Worm (Caenorhabditis elegans) whole organism, L1 larva: Measurements from ENCODE around the gene C25H3.3.

Experiments
- C04F5.9 ChIP-seq: sonication (generic microtip); optimal IDR thresholded peaks from 2 replicates; lab custom pipeline; 2016; ENCODE audit warnings: missing genetic modification characterization, missing compliant biosample characterization
- C16A3.4 ChIP-seq: fragments of 150-350 bp; optimal IDR thresholded peaks from 2 replicates; lab custom pipeline; 2014; ENCODE audit warnings: missing biosample characterization, missing genetic modification characterization
- Y116A8C.19 ChIP-seq: sonication (generic microtip); optimal IDR thresholded peaks from 2 replicates; lab custom pipeline; 2016; ENCODE audit warnings: missing compliant biosample characterization, missing genetic modification characterization, borderline replicate concordance
- alr-1 ChIP-seq: fragments of 200-800 bp; sonication (Bioruptor generic); optimal IDR thresholded peaks from 2 replicates; lab custom pipeline; 2018; ENCODE audit warnings: borderline replicate concordance, mild to moderate bottlenecking, missing genetic modification characterization, missing compliant biosample characterization
- aly-2 ChIP-seq: fragments of 150-350 bp; optimal IDR thresholded peaks from 2 replicates; lab custom pipeline; 2014; ENCODE audit warnings: missing biosample characterization, missing genetic modification characterization
- ceh-63 ChIP-seq: fragments of 200-800 bp; sonication (Bioruptor generic); optimal IDR thresholded peaks from 2 replicates; lab custom pipeline; 2018; ENCODE audit warnings: mild to moderate bottlenecking, missing genetic modification characterization, missing compliant biosample characterization
- ceh-8 ChIP-seq: fragments of 200-800 bp; sonication (Bioruptor generic); optimal IDR thresholded peaks from 2 replicates; lab custom pipeline; 2018; ENCODE audit warnings: mild to moderate bottlenecking, missing genetic modification characterization, moderate library complexity, missing compliant biosample characterization
- ceh-88 ChIP-seq: fragments of 200-800 bp; sonication (Bioruptor generic); IDR thresholded peaks from 2 replicates; pipeline ENCODE4 v1.3.6; 2022; ENCODE audit warnings: missing genetic modification characterization, missing compliant biosample characterization
- ceh-90 ChIP-seq: sonication (generic microtip); optimal IDR thresholded peaks from 2 replicates; lab custom pipeline; 2016; ENCODE audit warnings: missing genetic modification characterization, missing compliant biosample characterization
- dpl-1 ChIP-seq, 3 experiments: fragments of 150-350 bp in 2 of 3; sonication (generic microtip) in 1 of 3; optimal IDR thresholded peaks; 2 replicates each; lab custom pipeline; 2014 to 2017; ENCODE audit warnings: missing biosample characterization in 3 of 3, missing genetic modification characterization in 3 of 3, missing genetic modification reagents in 3 of 3
- dsc-1 ChIP-seq: sonication (generic microtip); optimal IDR thresholded peaks from 2 replicates; lab custom pipeline; 2016; ENCODE audit warnings: mild to moderate bottlenecking, missing genetic modification characterization, missing compliant biosample characterization
- egl-13 ChIP-seq: sonication (generic microtip); optimal IDR thresholded peaks from 2 replicates; lab custom pipeline; 2016; ENCODE audit warnings: missing genotype, missing genetic modification reagents, missing genetic modification characterization, missing compliant biosample characterization
- egl-27 ChIP-seq, 2 experiments: fragments of 150-350 bp in 1 of 2; sonication (generic microtip); optimal IDR thresholded peaks; 3 replicates each; lab custom pipeline; 2017 to 2018; ENCODE audit warnings: missing biosample characterization in 2 of 2, missing genetic modification characterization in 2 of 2, missing genetic modification reagents in 2 of 2
- elt-2 ChIP-seq: sonication (generic microtip); optimal IDR thresholded peaks from 2 replicates; lab custom pipeline; 2016; ENCODE audit warnings: missing genetic modification characterization, mild to moderate bottlenecking, inconsistent platforms, missing compliant biosample characterization, missing genetic modification reagents
- elt-3 ChIP-seq, 6 experiments: fragments of 150-350 bp in 1 of 6; sonication (generic microtip); optimal IDR thresholded peaks; 2 replicates each; lab custom pipeline; 2017 to 2018; ENCODE audit warnings: missing biosample characterization in 6 of 6, missing genetic modification characterization in 6 of 6, inconsistent platforms in 1 of 6
- ets-5 ChIP-seq: fragments of 200-800 bp; sonication (Bioruptor generic); IDR thresholded peaks from 2 replicates; pipeline ENCODE4 v1.3.6; 2022; ENCODE audit warnings: missing genetic modification characterization, missing compliant biosample characterization
- fkh-8 ChIP-seq: sonication (generic microtip); optimal IDR thresholded peaks from 2 replicates; lab custom pipeline; 2016; ENCODE audit warnings: mild to moderate bottlenecking, missing genetic modification characterization, missing compliant biosample characterization
- hpl-2 ChIP-seq: fragments of 150-350 bp; optimal IDR thresholded peaks from 2 replicates; lab custom pipeline; 2014; ENCODE audit warnings: missing biosample characterization, missing genetic modification reagents, missing genetic modification characterization
- lin-14 ChIP-seq: fragments of 200-800 bp; sonication (Bioruptor generic); optimal IDR thresholded peaks from 2 replicates; lab custom pipeline; 2018; ENCODE audit warnings: mild to moderate bottlenecking, missing genetic modification characterization, moderate library complexity, missing compliant biosample characterization
- lin-35 ChIP-seq, 2 experiments: fragments of 150-350 bp; optimal IDR thresholded peaks; 2 replicates each; lab custom pipeline; 2014; ENCODE audit warnings: missing biosample characterization in 2 of 2, missing genetic modification characterization in 2 of 2, missing genetic modification reagents in 2 of 2
- lin-39 ChIP-seq: fragments of 150-350 bp; optimal IDR thresholded peaks from 2 replicates; lab custom pipeline; 2014; ENCODE audit warnings: missing biosample characterization, missing genetic modification reagents, missing genetic modification characterization
- lir-3 ChIP-seq: sonication (generic microtip); optimal IDR thresholded peaks from 2 replicates; lab custom pipeline; 2016; ENCODE audit warnings: mild to moderate bottlenecking, missing genetic modification characterization, moderate library complexity, missing compliant biosample characterization; ENCODE audit not compliant: poor library complexity
- lsy-2 ChIP-seq, 2 experiments: fragments of 150-350 bp; optimal IDR thresholded peaks; 2 replicates each; lab custom pipeline; 2014; ENCODE audit warnings: missing biosample characterization in 2 of 2, missing genetic modification characterization in 2 of 2
- mdl-1 ChIP-seq, 2 experiments: fragments of 150-350 bp; optimal IDR thresholded peaks; 2 replicates each; lab custom pipeline; 2014 to 2017; ENCODE audit warnings: missing biosample characterization in 2 of 2, missing genetic modification characterization in 2 of 2, inconsistent platforms in 1 of 2
- mef-2 ChIP-seq: fragments of 150-350 bp; optimal IDR thresholded peaks from 2 replicates; lab custom pipeline; 2014; ENCODE audit warnings: missing biosample characterization, missing genetic modification characterization
- nhr-11 ChIP-seq: fragments of 150-350 bp; optimal IDR thresholded peaks from 2 replicates; lab custom pipeline; 2014; ENCODE audit warnings: missing biosample characterization, missing genetic modification characterization
- nhr-19 ChIP-seq: fragments of 200-800 bp; sonication (Bioruptor generic); conservative IDR thresholded peaks from 2 replicates; pipeline ENCODE4 v1.3.6; 2022; ENCODE audit warnings: missing genetic modification characterization, missing compliant biosample characterization
- nhr-20 ChIP-seq: sonication (generic microtip); optimal IDR thresholded peaks from 2 replicates; lab custom pipeline; 2016; ENCODE audit warnings: mild to moderate bottlenecking, missing genetic modification characterization, missing compliant biosample characterization
- nhr-28 ChIP-seq: fragments of 150-350 bp; optimal IDR thresholded peaks from 2 replicates; lab custom pipeline; 2014; ENCODE audit warnings: missing biosample characterization, missing genetic modification characterization
- nhr-47 ChIP-seq: sonication (generic microtip); optimal IDR thresholded peaks from 2 replicates; lab custom pipeline; 2016; ENCODE audit warnings: mild to moderate bottlenecking, missing genetic modification characterization, moderate library complexity, missing compliant biosample characterization
- nhr-84 ChIP-seq: sonication (generic microtip); optimal IDR thresholded peaks from 2 replicates; lab custom pipeline; 2017; ENCODE audit warnings: missing biosample characterization, missing genetic modification characterization
- nhr-85 ChIP-seq: sonication (generic microtip); peaks from one replicate; lab custom pipeline; 2016; ENCODE audit warnings: missing genetic modification characterization, inconsistent platforms, missing compliant biosample characterization
- pag-3 ChIP-seq: sonication (generic microtip); optimal IDR thresholded peaks from 2 replicates; lab custom pipeline; 2017; ENCODE audit warnings: missing genetic modification characterization, mild to moderate bottlenecking, missing compliant biosample characterization, antibody characterized with exemption, borderline replicate concordance; ENCODE audit not compliant: insufficient read depth
- pax-3 ChIP-seq: fragments of 200-800 bp; sonication (Bioruptor generic); optimal IDR thresholded peaks from 2 replicates; lab custom pipeline; 2018; ENCODE audit warnings: mild to moderate bottlenecking, missing genetic modification characterization, moderate library complexity, missing compliant biosample characterization
- pqm-1 ChIP-seq: sonication (generic microtip); optimal IDR thresholded peaks from 3 replicates; lab custom pipeline; 2017; ENCODE audit warnings: missing biosample characterization, missing genetic modification characterization
- skn-1 ChIP-seq: fragments of 150-350 bp; optimal IDR thresholded peaks from 2 replicates; lab custom pipeline; 2014; ENCODE audit warnings: missing biosample characterization, missing genetic modification characterization
- snpc-4 ChIP-seq: fragments of 150-350 bp; optimal IDR thresholded peaks from 2 replicates; lab custom pipeline; 2014; ENCODE audit warnings: missing biosample characterization, missing genetic modification characterization
- sox-4 ChIP-seq: sonication (generic microtip); optimal IDR thresholded peaks from 2 replicates; lab custom pipeline; 2016; ENCODE audit warnings: missing genetic modification characterization, missing compliant biosample characterization
- sptf-1 ChIP-seq: fragments of 150-350 bp; optimal IDR thresholded peaks from 2 replicates; lab custom pipeline; 2014; ENCODE audit warnings: missing biosample characterization, missing genetic modification characterization
- swsn-7 ChIP-seq: sonication (generic microtip); optimal IDR thresholded peaks from 2 replicates; lab custom pipeline; 2016; ENCODE audit warnings: missing genetic modification characterization, missing compliant biosample characterization
- unc-130 ChIP-seq: fragments of 150-350 bp; optimal IDR thresholded peaks from 2 replicates; lab custom pipeline; 2017; ENCODE audit warnings: missing biosample characterization, missing genetic modification characterization, inconsistent platforms
- unc-98 ChIP-seq: fragments of 200-800 bp; sonication (Bioruptor generic); IDR thresholded peaks from 2 replicates; pipeline ENCODE4 v1.3.6; 2022; ENCODE audit warnings: missing genetic modification characterization, missing compliant biosample characterization
- vab-15 ChIP-seq: sonication (generic microtip); optimal IDR thresholded peaks from 2 replicates; lab custom pipeline; 2017; ENCODE audit warnings: missing genotype, mild to moderate bottlenecking, missing genetic modification characterization, missing compliant biosample characterization
- zip-4 ChIP-seq: fragments of 200-800 bp; sonication (Bioruptor generic); optimal IDR thresholded peaks from 2 replicates; lab custom pipeline; 2018; ENCODE audit warnings: mild to moderate bottlenecking, missing genetic modification characterization, moderate library complexity, missing compliant biosample characterization
- ztf-11 ChIP-seq, 2 experiments: sonication (generic microtip); optimal IDR thresholded peaks; 2 replicates each; lab custom pipeline; 2016 to 2017; ENCODE audit warnings: missing genetic modification characterization in 2 of 2, missing biosample characterization in 1 of 2, missing compliant biosample characterization in 1 of 2
- ztf-4 ChIP-seq: fragments of 150-350 bp; optimal IDR thresholded peaks from 2 replicates; lab custom pipeline; 2014; ENCODE audit warnings: missing biosample characterization, missing genetic modification characterization

C25H3.3 gene

ce11 chrII:5694798-5695197 is 805 bp downstream of the C25H3.3 start, which contains the start of gene C25H3.14:
Gene C25H3.14 (plus strand): TSS chrII:5695098.
- no peak for TF ChIP-seq alr-1 (tag; lab: Kevin White, UChicago)
- no peak for TF ChIP-seq unc-98 (GFP tag; lab: Robert Waterston, UW)
- no peak for TF ChIP-seq nhr-47
- TF ChIP-seq snpc-4: no peak
- TF ChIP-seq hpl-2: no peak
- TF ChIP-seq fkh-8 (tag; lab: Kevin White, UChicago): no peak
- TF ChIP-seq swsn-7 (tag; lab: Kevin White, UChicago): no peak
- no peak for TF ChIP-seq pqm-1
- no peak for TF ChIP-seq lin-39 (tag; lab: Kevin White, UChicago)
- no peak for TF ChIP-seq nhr-28 (tag; lab: Kevin White, UChicago)
- TF ChIP-seq lin-14 (GFP tag; lab: Kevin White, UChicago): no peak

- TF ChIP-seq sox-4 (tag; lab: Kevin White, UChicago) (no peak), ceh-88 (no peak), ceh-8 (GFP tag; lab: Kevin White, UChicago) (no peak)
Measured at ce11 chrII:5696218-5696617, 2.2 kb downstream of the C25H3.3 start.

ce11 chrII:5697338-5697737 is 3.3 kb downstream of the C25H3.3 start:
- no peak for TF ChIP-seq dpl-1 (GFP tag; optimal IDR thresholded peaks at IDR 0.05; lab: Kevin White, UChicago)
- TF ChIP-seq ets-5 (GFP tag; lab: Robert Waterston, UW): no peak
- TF ChIP-seq nhr-84 (tag; lab: Kevin White, UChicago): no peak
- no peak for TF ChIP-seq pqm-1
- TF ChIP-seq Y116A8C.19 (tag; lab: Kevin White, UChicago): no peak
- TF ChIP-seq pax-3: no peak
- TF ChIP-seq egl-27 (tag; optimal IDR thresholded peaks at IDR 0.05; lab: Kevin White, UChicago): no peak
- no peak for TF ChIP-seq ztf-11 (tag; optimal IDR thresholded peaks at IDR 0.05; lab: Kevin White, UChicago)
- no peak for TF ChIP-seq egl-13 (tag; lab: Kevin White, UChicago)
- TF ChIP-seq ceh-8 (GFP tag; lab: Kevin White, UChicago): no peak
- no peak for TF ChIP-seq mef-2 (tag; lab: Kevin White, UChicago)
- TF ChIP-seq dsc-1 (tag; lab: Kevin White, UChicago): no peak

ce11 chrII:5698254-5698653 is 4.3 kb downstream of the C25H3.3 start:
- TF ChIP-seq mdl-1 (tag; optimal IDR thresholded peaks at IDR 0.05; lab: Kevin White, UChicago): peak in 1 of 2 experiments; percentile 26
- TF ChIP-seq C04F5.9 (tag; lab: Kevin White, UChicago): no peak
- peak; percentile 27 to 72 for TF ChIP-seq lin-35 (GFP tag; optimal IDR thresholded peaks at IDR 0.05; lab: Kevin White, UChicago)
- peak; percentile 19 for TF ChIP-seq fkh-8 (tag; lab: Kevin White, UChicago)
- TF ChIP-seq zip-4: no peak
- peak; percentile 25 for TF ChIP-seq swsn-7 (tag; lab: Kevin White, UChicago)
- no peak for TF ChIP-seq Y116A8C.19 (tag; lab: Kevin White, UChicago)
- TF ChIP-seq vab-15 (tag; lab: Kevin White, UChicago): peak; percentile 46
- TF ChIP-seq nhr-20 (tag; lab: Kevin White, UChicago): peak; percentile 77
- TF ChIP-seq elt-2 (tag; lab: Kevin White, UChicago): peak; percentile 51
- no peak for TF ChIP-seq ceh-90 (tag; lab: Kevin White, UChicago)
- TF ChIP-seq dpl-1 (GFP tag; optimal IDR thresholded peaks at IDR 0.05; lab: Kevin White, UChicago): peak in 2 of 3 experiments; percentile 23 to 44
- TF ChIP-seq nhr-85: peak; percentile 56
- TF ChIP-seq lsy-2 (tag; optimal IDR thresholded peaks at IDR 0.05; lab: Kevin White, UChicago): peak; percentile 44 to 55
- no peak for TF ChIP-seq ets-5 (GFP tag; lab: Robert Waterston, UW)
- peak; percentile 35 for TF ChIP-seq ztf-4 (tag; lab: Kevin White, UChicago)
- TF ChIP-seq dsc-1 (tag; lab: Kevin White, UChicago): no peak
- TF ChIP-seq lir-3: no peak
- no peak for TF ChIP-seq aly-2 (tag; lab: Kevin White, UChicago)
- TF ChIP-seq pag-3 (tag; lab: Kevin White, UChicago): peak; percentile 81
- peak; percentile 36 for TF ChIP-seq nhr-11
- TF ChIP-seq elt-3 (tag; optimal IDR thresholded peaks at IDR 0.05; lab: Kevin White, UChicago): peak in 2 of 6 experiments; percentile 51 to 85
- peak; percentile 82 for TF ChIP-seq nhr-19 (GFP tag; lab: Robert Waterston, UW)
- peak; percentile 50 for TF ChIP-seq C16A3.4 (tag; lab: Kevin White, UChicago)
- no peak for TF ChIP-seq ceh-63 (GFP tag; lab: Kevin White, UChicago)
- TF ChIP-seq skn-1 (tag; lab: Kevin White, UChicago): peak; percentile 4
- no peak for TF ChIP-seq unc-98 (GFP tag; lab: Robert Waterston, UW)
- TF ChIP-seq sptf-1 (tag; lab: Kevin White, UChicago): no peak
- TF ChIP-seq unc-130: peak; percentile 81
- peak; percentile 33 for TF ChIP-seq nhr-47
